Fruit fly (Drosophila melanogaster) whole organism, embryonic: ENCODE measurements around the gene Cpr78Ca.
A peak's percentile ranks its signal among the peaks of the same experiment; 100 is the strongest.

Source experiments
- Bdp1 ChIP-seq: fragments of 200-800 bp; sonication (Bioruptor generic); optimal IDR thresholded peaks from 3 replicates; lab custom pipeline; 2016; ENCODE audit warnings: missing biosample characterization, missing genetic modification characterization
- Bgb ChIP-seq: fragments of 200-800 bp; sonication (Bioruptor generic); IDR thresholded peaks from 2 replicates; pipeline ENCODE4 v1.3.6; 2022; ENCODE audit warnings: missing biosample characterization, missing genetic modification characterization; ENCODE audit not compliant: partially characterized antibody
- CG10147 ChIP-seq: fragments of 200-800 bp; sonication (Bioruptor generic); optimal IDR thresholded peaks from 2 replicates; lab custom pipeline; 2019; ENCODE audit warnings: missing biosample characterization, mild to moderate bottlenecking, missing genetic modification characterization, moderate library complexity
- CG10654 ChIP-seq: fragments of 200-800 bp; sonication (Bioruptor generic); optimal IDR thresholded peaks from 2 replicates; lab custom pipeline; 2016; ENCODE audit warnings: missing biosample characterization, missing genetic modification characterization
- CG11085 ChIP-seq: fragments of 200-800 bp; sonication (Bioruptor generic); IDR thresholded peaks from 2 replicates; pipeline ENCODE4 v1.3.6; 2022; ENCODE audit warnings: missing biosample characterization, missing genetic modification characterization
- CG11504 ChIP-seq: fragments of 200-800 bp; sonication (Bioruptor generic); optimal IDR thresholded peaks from 3 replicates; lab custom pipeline; 2019; ENCODE audit warnings: missing biosample characterization, mild to moderate bottlenecking, missing genetic modification characterization, moderate library complexity
- CG1603 ChIP-seq: fragments of 200-800 bp; sonication (Bioruptor generic); optimal IDR thresholded peaks from 2 replicates; lab custom pipeline; 2019; ENCODE audit warnings: missing biosample characterization, mild to moderate bottlenecking, missing genetic modification characterization, moderate library complexity
- CG16813 ChIP-seq: fragments of 200-800 bp; sonication (Bioruptor generic); IDR thresholded peaks from 3 replicates; pipeline ENCODE4 v1.3.6; 2022; ENCODE audit warnings: missing biosample characterization, missing genetic modification characterization; ENCODE audit not compliant: partially characterized antibody
- CG1832 ChIP-seq: fragments of 200-800 bp; sonication (Bioruptor generic); optimal IDR thresholded peaks from 2 replicates; lab custom pipeline; 2017; ENCODE audit warnings: missing biosample characterization, mild to moderate bottlenecking, missing genetic modification characterization, inconsistent platforms
- CG18619 ChIP-seq: fragments of 200-800 bp; sonication (Bioruptor generic); optimal IDR thresholded peaks from 3 replicates; lab custom pipeline; 2017; ENCODE audit warnings: missing biosample characterization, mild to moderate bottlenecking, missing genetic modification characterization
- CG2120 ChIP-seq: fragments of 200-800 bp; sonication (Bioruptor generic); optimal IDR thresholded peaks from 3 replicates; lab custom pipeline; 2016; ENCODE audit warnings: missing biosample characterization, missing genetic modification characterization
- CG2889 ChIP-seq: fragments of 200-800 bp; sonication (Bioruptor generic); IDR thresholded peaks from 3 replicates; pipeline ENCODE4 v1.3.6; 2022; ENCODE audit warnings: missing biosample characterization, missing genetic modification characterization
- CG30403 ChIP-seq: fragments of 200-800 bp; sonication (Bioruptor generic); optimal IDR thresholded peaks from 3 replicates; lab custom pipeline; 2016; ENCODE audit warnings: missing biosample characterization, missing genetic modification characterization
- CG30431 ChIP-seq: fragments of 200-800 bp; sonication (Bioruptor generic); optimal IDR thresholded peaks from 2 replicates; lab custom pipeline; 2017; ENCODE audit warnings: missing biosample characterization, missing genetic modification characterization
- CG34224 ChIP-seq: fragments of 200-800 bp; sonication (Bioruptor generic); IDR thresholded peaks from 3 replicates; pipeline ENCODE4 v1.3.6; 2022; ENCODE audit warnings: missing biosample characterization, missing genetic modification characterization; ENCODE audit not compliant: partially characterized antibody
- CG34376 ChIP-seq: fragments of 200-800 bp; sonication (Bioruptor generic); optimal IDR thresholded peaks from 2 replicates; lab custom pipeline; 2018; ENCODE audit warnings: missing biosample characterization, mild to moderate bottlenecking, missing genetic modification characterization
- CG3726 ChIP-seq: fragments of 200-800 bp; sonication (Bioruptor generic); IDR thresholded peaks from 3 replicates; pipeline ENCODE4, ENCODE4 v1.3.6; 2022; ENCODE audit warnings: missing biosample characterization, missing genetic modification characterization
- CG4328 ChIP-seq: fragments of 200-800 bp; sonication (Bioruptor generic); optimal IDR thresholded peaks from 3 replicates; lab custom pipeline; 2017; ENCODE audit warnings: missing biosample characterization, missing genetic modification reagents, missing genetic modification characterization
- CG4617 ChIP-seq: fragments of 200-800 bp; sonication (Bioruptor generic); optimal IDR thresholded peaks from 3 replicates; lab custom pipeline; 2016; ENCODE audit warnings: missing biosample characterization, missing genetic modification characterization, borderline replicate concordance
- CG5953 ChIP-seq: fragments of 200-800 bp; sonication (Bioruptor generic); IDR thresholded peaks from 2 replicates; pipeline ENCODE4 v1.3.6; 2022; ENCODE audit warnings: missing biosample characterization, missing genetic modification characterization
- CG6272 ChIP-seq: fragments of 200-800 bp; sonication (Bioruptor generic); IDR thresholded peaks from 2 replicates; pipeline ENCODE4 v1.3.6; 2022; ENCODE audit warnings: missing biosample characterization, missing genetic modification characterization
- CG6854 ChIP-seq: fragments of 200-800 bp; sonication (Bioruptor generic); optimal IDR thresholded peaks from 3 replicates; lab custom pipeline; 2017; ENCODE audit warnings: missing biosample characterization, mild to moderate bottlenecking, missing genetic modification characterization
- Doc3 ChIP-seq: fragments of 200-800 bp; sonication (Bioruptor generic); IDR thresholded peaks from 3 replicates; pipeline ENCODE4 v1.3.6; 2022; ENCODE audit warnings: missing biosample characterization, missing genetic modification characterization; ENCODE audit not compliant: partially characterized antibody
- H15 ChIP-seq: fragments of 200-800 bp; sonication (Bioruptor generic); IDR thresholded peaks from 3 replicates; pipeline ENCODE4 v1.3.6; 2022; ENCODE audit warnings: missing biosample characterization, missing genetic modification characterization
- HLH4C ChIP-seq: fragments of 200-800 bp; sonication (Bioruptor generic); IDR thresholded peaks from 3 replicates; pipeline ENCODE4 v1.3.6; 2022; ENCODE audit warnings: missing biosample characterization, missing genetic modification characterization; ENCODE audit not compliant: partially characterized antibody
- HLHmδ ChIP-seq: fragments of 200-800 bp; sonication (Bioruptor generic); optimal IDR thresholded peaks from 2 replicates; lab custom pipeline; 2018; ENCODE audit warnings: missing biosample characterization, mild to moderate bottlenecking, missing genetic modification characterization, moderate library complexity
- Hr51 ChIP-seq, 2 experiments: fragments of 200-800 bp; sonication (Bioruptor generic); optimal IDR thresholded peaks; 2 replicates in 1 of 2; 3 replicates in 1 of 2; lab custom pipeline; 2016 to 2018; ENCODE audit warnings: missing biosample characterization in 2 of 2, missing genetic modification characterization in 2 of 2, mild to moderate bottlenecking in 1 of 2, moderate library complexity in 1 of 2
- MTF-1 ChIP-seq: fragments of 200-800 bp; sonication (Bioruptor generic); optimal IDR thresholded peaks from 2 replicates; lab custom pipeline; 2018; ENCODE audit warnings: missing biosample characterization, mild to moderate bottlenecking, missing genetic modification characterization, borderline replicate concordance
- Oaz ChIP-seq: fragments of 200-800 bp; sonication (Bioruptor generic); IDR thresholded peaks from 2 replicates; pipeline ENCODE4 v1.3.6; 2022; ENCODE audit warnings: missing biosample characterization, missing genetic modification characterization
- Sry-δ ChIP-seq: fragments of 200-800 bp; sonication (Bioruptor generic); optimal IDR thresholded peaks from 2 replicates; lab custom pipeline; 2016; ENCODE audit warnings: missing biosample characterization, missing genetic modification characterization
- ab ChIP-seq: fragments of 200-800 bp; sonication (Bioruptor generic); optimal IDR thresholded peaks from 2 replicates; lab custom pipeline; 2016; ENCODE audit warnings: missing biosample characterization, missing genetic modification characterization
- ase ChIP-seq: fragments of 200-800 bp; sonication (Bioruptor generic); IDR thresholded peaks from 3 replicates; pipeline ENCODE4 v1.3.6; 2022; ENCODE audit warnings: missing biosample characterization, missing genetic modification characterization
- btn ChIP-seq: fragments of 200-800 bp; sonication (Bioruptor generic); optimal IDR thresholded peaks from 2 replicates; lab custom pipeline; 2016; ENCODE audit warnings: missing biosample characterization, missing genetic modification characterization
- chinmo ChIP-seq: fragments of 200-800 bp; sonication (Bioruptor generic); IDR thresholded peaks from 4 replicates; pipeline ENCODE4 v1.3.6; 2022; ENCODE audit warnings: missing biosample characterization, missing genetic modification characterization; ENCODE audit not compliant: partially characterized antibody
- ci ChIP-seq: fragments of 200-800 bp; sonication (Bioruptor generic); IDR thresholded peaks from 3 replicates; pipeline ENCODE4 v1.3.6; 2022; ENCODE audit warnings: missing biosample characterization, missing genetic modification characterization
- cwo ChIP-seq: fragments of 200-800 bp; sonication (Bioruptor generic); optimal IDR thresholded peaks from 3 replicates; lab custom pipeline; 2017; ENCODE audit warnings: missing biosample characterization, missing genetic modification characterization, mild to moderate bottlenecking, moderate library complexity, missing genetic modification reagents
- exex ChIP-seq: fragments of 200-800 bp; sonication (Bioruptor generic); optimal IDR thresholded peaks from 4 replicates; lab custom pipeline; 2018; ENCODE audit warnings: missing biosample characterization, mild to moderate bottlenecking, missing genetic modification characterization, moderate library complexity
- gsb ChIP-seq: fragments of 200-800 bp; sonication (Bioruptor generic); IDR thresholded peaks from 2 replicates; pipeline ENCODE4 v1.3.6; 2022; ENCODE audit warnings: missing biosample characterization, missing genetic modification characterization
- jigr1 ChIP-seq: fragments of 200-800 bp; sonication (Bioruptor generic); IDR thresholded peaks from 3 replicates; pipeline ENCODE4 v1.3.6; 2022; ENCODE audit warnings: missing biosample characterization, missing genetic modification characterization
- lbe ChIP-seq: fragments of 200-800 bp; sonication (Bioruptor generic); optimal IDR thresholded peaks from 2 replicates; lab custom pipeline; 2016; ENCODE audit warnings: missing biosample characterization, mild to moderate bottlenecking, missing genetic modification characterization
- phol ChIP-seq: fragments of 200-800 bp; sonication (Bioruptor generic); optimal IDR thresholded peaks from 3 replicates; lab custom pipeline; 2018; ENCODE audit warnings: missing biosample characterization, mild to moderate bottlenecking, missing genetic modification characterization, moderate library complexity
- schlank ChIP-seq: fragments of 200-800 bp; sonication (Bioruptor generic); optimal IDR thresholded peaks from 2 replicates; lab custom pipeline; 2018; ENCODE audit warnings: missing biosample characterization, mild to moderate bottlenecking, missing genetic modification characterization
- sens ChIP-seq: fragments of 200-800 bp; sonication (Bioruptor generic); peaks from one replicate; lab custom pipeline; 2016; ENCODE audit warnings: missing biosample characterization, missing genetic modification characterization
- sens-2 ChIP-seq: fragments of 200-800 bp; sonication (Bioruptor generic); IDR thresholded peaks from 2 replicates; pipeline ENCODE4 v1.3.6; 2022; ENCODE audit warnings: missing biosample characterization, missing genetic modification characterization
- seq ChIP-seq: fragments of 200-800 bp; sonication (Bioruptor generic); IDR thresholded peaks from 2 replicates; pipeline ENCODE4 v1.3.6; 2022; ENCODE audit warnings: missing biosample characterization, missing genetic modification characterization
- sr ChIP-seq: fragments of 200-800 bp; sonication (Bioruptor generic); IDR thresholded peaks from 3 replicates; pipeline ENCODE4 v1.3.6; 2022; ENCODE audit warnings: missing biosample characterization, missing genetic modification characterization
- unpg ChIP-seq: fragments of 200-800 bp; sonication (Bioruptor generic); optimal IDR thresholded peaks from 3 replicates; lab custom pipeline; 2018; ENCODE audit warnings: missing biosample characterization, mild to moderate bottlenecking, missing genetic modification characterization, moderate library complexity
- wdn ChIP-seq: fragments of 200-800 bp; sonication (Bioruptor generic); IDR thresholded peaks from 2 replicates; pipeline ENCODE4 v1.3.6; 2022; ENCODE audit warnings: missing biosample characterization, missing genetic modification characterization
- zen ChIP-seq: fragments of 200-800 bp; sonication (Bioruptor generic); optimal IDR thresholded peaks from 3 replicates; lab custom pipeline; 2018; ENCODE audit warnings: missing biosample characterization, mild to moderate bottlenecking, missing genetic modification characterization, moderate library complexity

The Cpr78Ca gene

dm6 chr3L:21280996-21281691 is 11.5 kb downstream of the Cpr78Ca start, which contains the start of gene ppl (continued):
- TF ChIP-seq CG10654 (GFP tag; lab: Kevin White, UChicago) (no peak), wdn (GFP tag; lab: Robert Waterston, UW) (no peak), ab (GFP tag; lab: Kevin White, UChicago) (no peak), Bgb (GFP tag; lab: Robert Waterston, UW) (peak; percentile 58), Hr51 (GFP tag; optimal IDR thresholded peaks at IDR 0.05; lab: Kevin White, UChicago) (no peak), CG5953 (no peak), phol (tag; lab: Kevin White, UChicago) (peak; percentile 47), Bdp1 (GFP tag; lab: Kevin White, UChicago) (no peak), cwo (GFP tag; lab: Kevin White, UChicago) (no peak), seq (GFP tag; lab: Robert Waterston, UW) (no peak), unpg (GFP tag; lab: Kevin White, UChicago) (no peak), CG6854 (GFP tag; lab: Kevin White, UChicago) (peak; percentile 23), CG16813 (peak; percentile 49; the same call in 2 of the 3 replicates), CG4328 (no peak), CG30403 (no peak), CG2889 (GFP tag; lab: Robert Waterston, UW) (no peak), gsb (GFP tag; lab: Robert Waterston, UW) (no peak), CG30431 (GFP tag; lab: Kevin White, UChicago) (no peak), jigr1 (GFP tag; lab: Robert Waterston, UW) (no peak), sens (peak; percentile 78), CG34224 (GFP tag; lab: Robert Waterston, UW) (peak; percentile 66), exex (tag; lab: Kevin White, UChicago) (peak; percentile 27), Oaz (no peak), btn (GFP tag; lab: Kevin White, UChicago) (no peak), HLHmδ (GFP tag; lab: Kevin White, UChicago) (peak; percentile 45), lbe (peak; percentile 26), schlank (tag; lab: Kevin White, UChicago) (no peak), CG2120 (GFP tag; lab: Kevin White, UChicago) (no peak), MTF-1 (GFP tag; lab: Kevin White, UChicago) (peak; percentile 17), Doc3 (peak; percentile 48; the same call in 2 of the 3 replicates), CG6272 (no peak), CG11504 (tag; lab: Kevin White, UChicago) (no peak), CG34376 (GFP tag; lab: Kevin White, UChicago) (peak; percentile 82), ase (GFP tag; lab: Robert Waterston, UW) (no peak), CG4617 (GFP tag; lab: Kevin White, UChicago) (peak; percentile 29), CG11085 (GFP tag; lab: Robert Waterston, UW) (no peak), CG10147 (GFP tag; lab: Kevin White, UChicago) (peak; percentile 9), sr (GFP tag; lab: Robert Waterston, UW) (no peak), CG1603 (tag; lab: Kevin White, UChicago) (peak; percentile 64), HLH4C (GFP tag; lab: Robert Waterston, UW) (peak; percentile 70), CG3726 (no peak), CG1832 (GFP tag; lab: Kevin White, UChicago) (no peak), H15 (GFP tag; lab: Robert Waterston, UW) (no peak), CG18619 (no peak), zen (tag; lab: Kevin White, UChicago) (peak; percentile 4), ci (GFP tag; lab: Robert Waterston, UW) (0 out of 3 replicates have a peak, but pooled peaks have one; percentile 37), chinmo (GFP tag; lab: Robert Waterston, UW) (0 out of 4 replicates have a peak, but pooled peaks have one; percentile 42), Sry-δ (peak; percentile 77), sens-2 (no peak)
